Worm (Caenorhabditis elegans) whole organism, L1 larva: ENCODE data around the gene gly-14.
A peak's percentile ranks its signal among the peaks of the same experiment; 100 is the strongest.

Source experiments
- C04F5.9 ChIP-seq: sonication (generic microtip); optimal IDR thresholded peaks from 2 replicates; lab custom pipeline; 2016; ENCODE audit warnings: missing genetic modification characterization, missing compliant biosample characterization
- C16A3.4 ChIP-seq: fragments of 150-350 bp; optimal IDR thresholded peaks from 2 replicates; lab custom pipeline; 2014; ENCODE audit warnings: missing biosample characterization, missing genetic modification characterization
- aha-1 ChIP-seq: fragments of 150-350 bp; optimal IDR thresholded peaks from 2 replicates; lab custom pipeline; 2014; ENCODE audit warnings: missing biosample characterization, missing genetic modification characterization
- aly-2 ChIP-seq: fragments of 150-350 bp; optimal IDR thresholded peaks from 2 replicates; lab custom pipeline; 2014; ENCODE audit warnings: missing biosample characterization, missing genetic modification characterization
- ama-1 ChIP-seq: fragments of 150-350 bp; optimal IDR thresholded peaks from 2 replicates; lab custom pipeline; 2014
- ceh-8 ChIP-seq: fragments of 200-800 bp; sonication (Bioruptor generic); optimal IDR thresholded peaks from 2 replicates; lab custom pipeline; 2018; ENCODE audit warnings: mild to moderate bottlenecking, missing genetic modification characterization, moderate library complexity, missing compliant biosample characterization
- ceh-82 ChIP-seq, 3 experiments: fragments of 150-350 bp in 1 of 3; sonication (generic microtip) in 2 of 3; optimal IDR thresholded peaks; 2 replicates each; lab custom pipeline; 2014 to 2017; ENCODE audit warnings: missing biosample characterization in 3 of 3, missing genetic modification characterization in 3 of 3
- dpl-1 ChIP-seq, 3 experiments: fragments of 150-350 bp in 2 of 3; sonication (generic microtip) in 1 of 3; optimal IDR thresholded peaks; 2 replicates each; lab custom pipeline; 2014 to 2017; ENCODE audit warnings: missing biosample characterization in 3 of 3, missing genetic modification characterization in 3 of 3, missing genetic modification reagents in 3 of 3
- efl-1 ChIP-seq, 4 experiments: fragments of 150-350 bp; optimal IDR thresholded peaks in 3 of 4; peaks in 1 of 4; 1 replicate in 1 of 4; 2 replicates in 3 of 4; lab custom pipeline; 2014; ENCODE audit warnings: missing biosample characterization in 2 of 4, missing genetic modification characterization in 2 of 4, missing genetic modification reagents in 2 of 4
- efl-3 ChIP-seq: fragments of 200-800 bp; sonication (Bioruptor generic); optimal IDR thresholded peaks from 2 replicates; lab custom pipeline; 2018; ENCODE audit warnings: mild to moderate bottlenecking, missing genetic modification characterization, missing compliant biosample characterization
- egl-13 ChIP-seq: sonication (generic microtip); optimal IDR thresholded peaks from 2 replicates; lab custom pipeline; 2016; ENCODE audit warnings: missing genotype, missing genetic modification reagents, missing genetic modification characterization, missing compliant biosample characterization
- egl-27 ChIP-seq, 2 experiments: fragments of 150-350 bp in 1 of 2; sonication (generic microtip); optimal IDR thresholded peaks; 3 replicates each; lab custom pipeline; 2017 to 2018; ENCODE audit warnings: missing biosample characterization in 2 of 2, missing genetic modification characterization in 2 of 2, missing genetic modification reagents in 2 of 2
- elt-2 ChIP-seq: sonication (generic microtip); optimal IDR thresholded peaks from 2 replicates; lab custom pipeline; 2016; ENCODE audit warnings: missing genetic modification characterization, mild to moderate bottlenecking, inconsistent platforms, missing compliant biosample characterization, missing genetic modification reagents
- ets-5 ChIP-seq: fragments of 200-800 bp; sonication (Bioruptor generic); IDR thresholded peaks from 2 replicates; pipeline ENCODE4 v1.3.6; 2022; ENCODE audit warnings: missing genetic modification characterization, missing compliant biosample characterization
- fkh-4 ChIP-seq: sonication (generic microtip); optimal IDR thresholded peaks from 2 replicates; lab custom pipeline; 2016; ENCODE audit warnings: missing compliant biosample characterization, missing genetic modification characterization, borderline replicate concordance
- fkh-8 ChIP-seq: sonication (generic microtip); optimal IDR thresholded peaks from 2 replicates; lab custom pipeline; 2016; ENCODE audit warnings: mild to moderate bottlenecking, missing genetic modification characterization, missing compliant biosample characterization
- grh-1 ChIP-seq: fragments of 200-800 bp; sonication (Bioruptor generic); IDR thresholded peaks from 2 replicates; pipeline ENCODE4 v1.3.6; 2022; ENCODE audit warnings: missing genetic modification reagents, missing genetic modification characterization, missing compliant biosample characterization
- hlh-17 ChIP-seq: fragments of 200-800 bp; sonication (Bioruptor generic); optimal IDR thresholded peaks from 2 replicates; lab custom pipeline; 2018; ENCODE audit warnings: missing genetic modification characterization, mild to moderate bottlenecking, missing compliant biosample characterization, moderate library complexity, borderline replicate concordance
- hpl-2 ChIP-seq: fragments of 150-350 bp; optimal IDR thresholded peaks from 2 replicates; lab custom pipeline; 2014; ENCODE audit warnings: missing biosample characterization, missing genetic modification reagents, missing genetic modification characterization
- irx-1 ChIP-seq: sonication (generic microtip); optimal IDR thresholded peaks from 2 replicates; lab custom pipeline; 2016; ENCODE audit warnings: missing genetic modification characterization, missing compliant biosample characterization
- lin-13 ChIP-seq: fragments of 150-350 bp; optimal IDR thresholded peaks from 2 replicates; lab custom pipeline; 2014; ENCODE audit warnings: missing biosample characterization, missing genetic modification reagents, missing genetic modification characterization
- lin-15B ChIP-seq: fragments of 150-350 bp; sonication (generic microtip); optimal IDR thresholded peaks from 3 replicates; lab custom pipeline; 2014; ENCODE audit warnings: missing biosample characterization, missing genetic modification characterization
- lin-35 ChIP-seq, 2 experiments: fragments of 150-350 bp; optimal IDR thresholded peaks; 2 replicates each; lab custom pipeline; 2014; ENCODE audit warnings: missing biosample characterization in 2 of 2, missing genetic modification characterization in 2 of 2, missing genetic modification reagents in 2 of 2
- lin-39 ChIP-seq: fragments of 150-350 bp; optimal IDR thresholded peaks from 2 replicates; lab custom pipeline; 2014; ENCODE audit warnings: missing biosample characterization, missing genetic modification reagents, missing genetic modification characterization
- lir-3 ChIP-seq: sonication (generic microtip); optimal IDR thresholded peaks from 2 replicates; lab custom pipeline; 2016; ENCODE audit warnings: mild to moderate bottlenecking, missing genetic modification characterization, moderate library complexity, missing compliant biosample characterization; ENCODE audit not compliant: poor library complexity
- lsy-2 ChIP-seq, 2 experiments: fragments of 150-350 bp; optimal IDR thresholded peaks; 2 replicates each; lab custom pipeline; 2014; ENCODE audit warnings: missing biosample characterization in 2 of 2, missing genetic modification characterization in 2 of 2
- mab-9 ChIP-seq: fragments of 200-800 bp; sonication (Bioruptor generic); IDR thresholded peaks from 2 replicates; pipeline ENCODE4 v1.3.6; 2022; ENCODE audit warnings: missing genetic modification reagents, missing genetic modification characterization, missing compliant biosample characterization
- nhr-12 ChIP-seq: sonication (generic microtip); optimal IDR thresholded peaks from 2 replicates; lab custom pipeline; 2017; ENCODE audit warnings: missing biosample characterization, missing genetic modification characterization
- nhr-19 ChIP-seq: fragments of 200-800 bp; sonication (Bioruptor generic); conservative IDR thresholded peaks from 2 replicates; pipeline ENCODE4 v1.3.6; 2022; ENCODE audit warnings: missing genetic modification characterization, missing compliant biosample characterization
- nhr-28 ChIP-seq: fragments of 150-350 bp; optimal IDR thresholded peaks from 2 replicates; lab custom pipeline; 2014; ENCODE audit warnings: missing biosample characterization, missing genetic modification characterization
- nhr-47 ChIP-seq: sonication (generic microtip); optimal IDR thresholded peaks from 2 replicates; lab custom pipeline; 2016; ENCODE audit warnings: mild to moderate bottlenecking, missing genetic modification characterization, moderate library complexity, missing compliant biosample characterization
- nhr-71 ChIP-seq: sonication (generic microtip); optimal IDR thresholded peaks from 2 replicates; lab custom pipeline; 2016; ENCODE audit warnings: mild to moderate bottlenecking, missing genetic modification characterization, moderate library complexity, missing compliant biosample characterization
- nhr-76 ChIP-seq: sonication (generic microtip); optimal IDR thresholded peaks from 2 replicates; lab custom pipeline; 2017; ENCODE audit warnings: missing biosample characterization, missing genetic modification characterization
- nhr-77 ChIP-seq: fragments of 150-350 bp; optimal IDR thresholded peaks from 2 replicates; lab custom pipeline; 2014; ENCODE audit warnings: missing biosample characterization, missing genetic modification characterization
- nhr-90 ChIP-seq: sonication (generic microtip); optimal IDR thresholded peaks from 2 replicates; lab custom pipeline; 2016; ENCODE audit warnings: mild to moderate bottlenecking, missing genetic modification characterization, missing compliant biosample characterization; ENCODE audit not compliant: poor library complexity
- snpc-4 ChIP-seq: fragments of 150-350 bp; optimal IDR thresholded peaks from 2 replicates; lab custom pipeline; 2014; ENCODE audit warnings: missing biosample characterization, missing genetic modification characterization
- tbx-2 ChIP-seq: sonication (generic microtip); optimal IDR thresholded peaks from 2 replicates; lab custom pipeline; 2016; ENCODE audit warnings: missing genetic modification characterization, missing compliant biosample characterization
- tlp-1 ChIP-seq: fragments of 150-350 bp; optimal IDR thresholded peaks from 2 replicates; lab custom pipeline; 2014; ENCODE audit warnings: missing biosample characterization, missing genetic modification characterization
- unc-130 ChIP-seq: fragments of 150-350 bp; optimal IDR thresholded peaks from 2 replicates; lab custom pipeline; 2017; ENCODE audit warnings: missing biosample characterization, missing genetic modification characterization, inconsistent platforms
- unc-30 ChIP-seq: sonication (generic microtip); optimal IDR thresholded peaks from 2 replicates; lab custom pipeline; 2017; ENCODE audit warnings: missing biosample characterization, missing genetic modification characterization
- unc-86 ChIP-seq: sonication (generic microtip); optimal IDR thresholded peaks from 2 replicates; lab custom pipeline; 2016; ENCODE audit warnings: missing genetic modification characterization, missing compliant biosample characterization
- zag-1 ChIP-seq: fragments of 150-350 bp; optimal IDR thresholded peaks from 2 replicates; lab custom pipeline; 2014; ENCODE audit warnings: missing biosample characterization, missing genetic modification characterization
- zip-4 ChIP-seq: fragments of 200-800 bp; sonication (Bioruptor generic); optimal IDR thresholded peaks from 2 replicates; lab custom pipeline; 2018; ENCODE audit warnings: mild to moderate bottlenecking, missing genetic modification characterization, moderate library complexity, missing compliant biosample characterization
- ztf-4 ChIP-seq: fragments of 150-350 bp; optimal IDR thresholded peaks from 2 replicates; lab custom pipeline; 2014; ENCODE audit warnings: missing biosample characterization, missing genetic modification characterization

gly-14 gene

ce11 chrIII:3471403-3472053 is 21.5 kb downstream of the gly-14 start, which contains the start of gene rsu-1 (continued):
- TF ChIP-seq ceh-82 (tag; optimal IDR thresholded peaks at IDR 0.05; lab: Kevin White, UChicago): peak; percentile 6 to 39 (median 34)
- no peak for TF ChIP-seq hlh-17 (GFP tag; lab: Kevin White, UChicago)
- peak; percentile 66 to 75 for TF ChIP-seq lsy-2 (tag; optimal IDR thresholded peaks at IDR 0.05; lab: Kevin White, UChicago)
- no peak for TF ChIP-seq lin-39 (tag; lab: Kevin White, UChicago)
- no peak for TF ChIP-seq irx-1 (tag; lab: Kevin White, UChicago)
- TF ChIP-seq nhr-76 (tag; lab: Kevin White, UChicago): no peak
- TF ChIP-seq dpl-1 (GFP tag; optimal IDR thresholded peaks at IDR 0.05; lab: Kevin White, UChicago): peak in 2 of 3 experiments; percentile 36 to 42
- no peak for TF ChIP-seq ceh-8 (GFP tag; lab: Kevin White, UChicago)
- peak; percentile 61 for TF ChIP-seq nhr-19 (GFP tag; lab: Robert Waterston, UW)
- TF ChIP-seq efl-1 (optimal IDR thresholded peaks at IDR 0.05; lab: Kevin White, UChicago): peak; percentile 58 to 67
- peak; percentile 47 to 91 for TF ChIP-seq efl-1 (GFP tag; optimal IDR thresholded peaks at IDR 0.05 in 1 of 2; lab: Kevin White, UChicago)
- no peak for TF ChIP-seq tlp-1
- peak; percentile 57 for TF ChIP-seq nhr-47 (tag; lab: Kevin White, UChicago)
- no peak for TF ChIP-seq fkh-8 (tag; lab: Kevin White, UChicago)
- TF ChIP-seq grh-1 (GFP tag; lab: Robert Waterston, UW): no peak
- peak in 1 of 2 experiments; percentile 18 for TF ChIP-seq egl-27 (tag; optimal IDR thresholded peaks at IDR 0.05; lab: Kevin White, UChicago)
- no peak for TF ChIP-seq ama-1 (lab: Kevin White, UChicago)
- TF ChIP-seq nhr-12 (tag; lab: Kevin White, UChicago): no peak
- TF ChIP-seq fkh-4 (tag; lab: Kevin White, UChicago): no peak
- peak; percentile 74 for TF ChIP-seq nhr-71 (tag; lab: Kevin White, UChicago)
- TF ChIP-seq unc-30: no peak
- TF ChIP-seq ztf-4 (tag; lab: Kevin White, UChicago): no peak
- TF ChIP-seq ets-5: no peak
- TF ChIP-seq mab-9 (GFP tag; lab: Robert Waterston, UW): no peak
- TF ChIP-seq tbx-2: peak; percentile 55
- TF ChIP-seq unc-86 (tag; lab: Kevin White, UChicago): no peak
- peak; percentile 54 for TF ChIP-seq nhr-77
- TF ChIP-seq efl-3 (GFP tag; lab: Kevin White, UChicago): no peak
- no peak for TF ChIP-seq lir-3 (tag; lab: Kevin White, UChicago)
- no peak for TF ChIP-seq hpl-2 (GFP tag; lab: Kevin White, UChicago)
- no peak for TF ChIP-seq zag-1 (tag; lab: Kevin White, UChicago)
- no peak for TF ChIP-seq zip-4 (GFP tag; lab: Kevin White, UChicago)
- TF ChIP-seq C04F5.9 (tag; lab: Kevin White, UChicago): no peak
- no peak for TF ChIP-seq snpc-4 (tag; lab: Kevin White, UChicago)
- TF ChIP-seq elt-2 (tag; lab: Kevin White, UChicago): no peak
- no peak for TF ChIP-seq unc-130 (tag; lab: Kevin White, UChicago)
- TF ChIP-seq nhr-28 (tag; lab: Kevin White, UChicago): no peak
- no peak for TF ChIP-seq egl-13 (tag; lab: Kevin White, UChicago)
- no peak for TF ChIP-seq lin-13 (GFP tag; lab: Kevin White, UChicago)
- TF ChIP-seq lin-35 (GFP tag; optimal IDR thresholded peaks at IDR 0.05; lab: Kevin White, UChicago): peak; percentile 37 to 42
- TF ChIP-seq nhr-90 (tag; lab: Kevin White, UChicago): peak; percentile 47
- peak; percentile 34 for TF ChIP-seq C16A3.4
- TF ChIP-seq lin-15B (tag; lab: Kevin White, UChicago): no peak
- TF ChIP-seq aha-1: no peak
- no peak for TF ChIP-seq aly-2 (tag; lab: Kevin White, UChicago)
- TF ChIP-seq, all 84 proteins: peak for 30
